Fruit fly (Drosophila melanogaster): ENCODE measurements around the gene Rtca.

- TF ChIP-seq psq (optimal IDR thresholded peaks at IDR 0.05) (no peak), ttk (optimal IDR thresholded peaks at IDR 0.05) (no peak), h (optimal IDR thresholded peaks at IDR 0.05) (no peak), Myc (optimal IDR thresholded peaks at IDR 0.05) (no peak), Sin3A (optimal IDR thresholded peaks at IDR 0.05) (no peak)
Observed at dm6 chrX:2076412-2077357, 4.5 kb downstream of the Rtca start, which contains the start of gene CG4025.
